Worm (Caenorhabditis elegans) whole organism, L4 larva: ENCODE measurements around the gene fbxo-11.2.
"Not testable (repeated sequence)": the region's sequence is repeated elsewhere in the genome, so short reads cannot be mapped to it uniquely, and the experiment has no call there.

ENCODE experiments used
- F49E8.2 ChIP-seq: sonication (generic microtip); optimal IDR thresholded peaks from 2 replicates; lab custom pipeline; 2016; ENCODE audit warnings: missing compliant biosample characterization, mild to moderate bottlenecking, missing genetic modification characterization, borderline replicate concordance
- R02D3.7 ChIP-seq: fragments of 150-350 bp; sonication (generic microtip); optimal IDR thresholded peaks from 3 replicates; lab custom pipeline; 2014; ENCODE audit warnings: missing biosample characterization, missing genetic modification characterization
- Y48G9A.11 ChIP-seq: fragments of 200-800 bp; sonication (Bioruptor generic); IDR thresholded peaks from 2 replicates; pipeline ENCODE4 v1.3.6; 2022; ENCODE audit warnings: missing genetic modification reagents, missing genetic modification characterization, missing compliant biosample characterization
- aly-2 ChIP-seq: sonication (generic microtip); optimal IDR thresholded peaks from 2 replicates; lab custom pipeline; 2018; ENCODE audit warnings: missing biosample characterization, missing genetic modification characterization
- ceh-44 ChIP-seq: fragments of 200-800 bp; sonication (Bioruptor generic); IDR thresholded peaks from 2 replicates; pipeline ENCODE4 v1.3.6; 2022; ENCODE audit warnings: missing genetic modification reagents, missing genetic modification characterization, missing compliant biosample characterization
- lsy-2 ChIP-seq, 2 experiments: fragments of 150-350 bp in 1 of 2; sonication (generic microtip) in 1 of 2; optimal IDR thresholded peaks; 2 replicates each; lab custom pipeline; 2014 to 2017; ENCODE audit warnings: missing biosample characterization in 2 of 2, missing genetic modification characterization in 2 of 2
- mep-1 ChIP-seq: fragments of 150-350 bp; sonication (generic microtip); optimal IDR thresholded peaks from 3 replicates; lab custom pipeline; 2014; ENCODE audit warnings: missing biosample characterization, missing genetic modification characterization
- nhr-25 ChIP-seq: sonication (generic microtip); optimal IDR thresholded peaks from 2 replicates; lab custom pipeline; 2017; ENCODE audit warnings: missing genetic modification characterization, mild to moderate bottlenecking, missing compliant biosample characterization, antibody characterized with exemption, moderate library complexity, borderline replicate concordance; ENCODE audit not compliant: insufficient read depth
- nhr-76 ChIP-seq: fragments of 150-350 bp; optimal IDR thresholded peaks from 2 replicates; lab custom pipeline; 2014; ENCODE audit warnings: missing biosample characterization, missing genetic modification characterization
- php-3 ChIP-seq: fragments of 200-800 bp; sonication (Bioruptor generic); IDR thresholded peaks from 2 replicates; pipeline ENCODE4 v1.3.6; 2022; ENCODE audit warnings: missing genetic modification reagents, missing genetic modification characterization, missing compliant biosample characterization

ce11 chrIII:1009034-1009433, 44.0 kb downstream of the fbxo-11.2 start:
- not testable (repeated sequence) for TF ChIP-seq F49E8.2; nhr-76; mep-1 (tag; lab: Kevin White, UChicago); aly-2 (tag; lab: Kevin White, UChicago); lsy-2 (tag; optimal IDR thresholded peaks at IDR 0.05; lab: Kevin White, UChicago); Y48G9A.11; php-3 (GFP tag; lab: Robert Waterston, UW); ceh-44; nhr-25 (tag; lab: Kevin White, UChicago); R02D3.7 (tag; lab: Kevin White, UChicago)
